Worm (Caenorhabditis elegans) whole organism, L4/young adult: ENCODE measurements around the gene prdm-14.

ENCODE experiments used
- W03F9.2 ChIP-seq: fragments of 150-350 bp; optimal IDR thresholded peaks from 2 replicates; lab custom pipeline; 2014; ENCODE audit warnings: missing biosample characterization, missing genetic modification characterization
- dao-5 ChIP-seq: sonication (generic microtip); optimal IDR thresholded peaks from 2 replicates; lab custom pipeline; 2016; ENCODE audit warnings: missing genotype, missing genetic modification characterization, moderate library complexity, missing compliant biosample characterization
- him-1 ChIP-seq: sonication (generic microtip); optimal IDR thresholded peaks from 2 replicates; lab custom pipeline; 2016; ENCODE audit warnings: missing genotype, missing genetic modification reagents, missing genetic modification characterization, missing compliant biosample characterization

- no peak for TF ChIP-seq him-1 (tag; lab: Kevin White, UChicago)
- no peak for TF ChIP-seq W03F9.2 (tag; lab: Kevin White, UChicago)
- TF ChIP-seq dao-5 (tag; lab: Kevin White, UChicago) = no peak
Measured at ce11 chrX:9091873-9092272, 45.9 kb downstream of the prdm-14 start.
